Worm (Caenorhabditis elegans) whole organism, young adult: ENCODE results near the gene usip-1.

Source experiments
- Y53G8AR.9 ChIP-seq: fragments of 200-800 bp; sonication (Bioruptor generic); conservative IDR thresholded peaks from 2 replicates; pipeline ENCODE4 v1.3.6; 2022; ENCODE audit warnings: missing genetic modification reagents, missing genetic modification characterization, missing compliant biosample characterization
- hsf-1 ChIP-seq: fragments of 200-800 bp; sonication (Bioruptor generic); IDR thresholded peaks from 2 replicates; pipeline ENCODE4 v1.3.6; 2022; ENCODE audit warnings: missing genetic modification reagents, missing genetic modification characterization, missing compliant biosample characterization
- let-607 ChIP-seq, 2 experiments: fragments of 200-800 bp in 1 of 2; sonication (Bioruptor generic) in 1 of 2; sonication (generic microtip) in 1 of 2; optimal IDR thresholded peaks; 2 replicates each; lab custom pipeline; 2016 to 2018; ENCODE audit warnings: mild to moderate bottlenecking in 2 of 2, missing compliant biosample characterization in 2 of 2, missing genetic modification characterization in 2 of 2, moderate library complexity in 2 of 2, missing genotype in 1 of 2
- lin-26 ChIP-seq: fragments of 200-800 bp; sonication (Bioruptor generic); IDR thresholded peaks from 2 replicates; pipeline ENCODE4 v1.3.6; 2022; ENCODE audit warnings: missing genetic modification reagents, missing genetic modification characterization, missing compliant biosample characterization
- unc-130 ChIP-seq: sonication (generic microtip); optimal IDR thresholded peaks from 2 replicates; lab custom pipeline; 2016; ENCODE audit warnings: missing genetic modification reagents, missing genetic modification characterization, missing compliant biosample characterization
- ztf-26 ChIP-seq: sonication (generic microtip); optimal IDR thresholded peaks from 2 replicates; lab custom pipeline; 2017; ENCODE audit warnings: missing genetic modification characterization, missing compliant biosample characterization

ce11 chrV:12184308-12184999 lies 460 bp upstream of the usip-1 start, which contains the start of gene srd-4:
- TF ChIP-seq let-607 (tag; optimal IDR thresholded peaks at IDR 0.05; lab: Kevin White, UChicago) (no peak), unc-130 (no peak), hsf-1 (GFP tag; lab: Robert Waterston, UW) (no peak), ztf-26 (no peak), Y53G8AR.9 (GFP tag; lab: Robert Waterston, UW) (no peak), lin-26 (GFP tag; lab: Robert Waterston, UW) (no peak)
